Fruit fly (Drosophila melanogaster) whole organism, embryonic: ENCODE data around the gene CG9114.

ENCODE experiments used
- Aef1 ChIP-seq: fragments of 200-800 bp; sonication (Bioruptor generic); IDR thresholded peaks from 3 replicates; pipeline ENCODE4 v1.3.6; 2022; ENCODE audit warnings: missing biosample characterization, missing genetic modification characterization
- B-H2 ChIP-seq: fragments of 200-800 bp; sonication (Bioruptor generic); optimal IDR thresholded peaks from 2 replicates; lab custom pipeline; 2018; ENCODE audit warnings: missing biosample characterization, mild to moderate bottlenecking, missing genetic modification characterization
- Bgb ChIP-seq: fragments of 200-800 bp; sonication (Bioruptor generic); IDR thresholded peaks from 2 replicates; pipeline ENCODE4 v1.3.6; 2022; ENCODE audit warnings: missing biosample characterization, missing genetic modification characterization; ENCODE audit not compliant: partially characterized antibody
- CG10267 ChIP-seq: fragments of 200-800 bp; sonication (Bioruptor generic); optimal IDR thresholded peaks from 2 replicates; lab custom pipeline; 2018; ENCODE audit warnings: missing biosample characterization, mild to moderate bottlenecking, missing genetic modification characterization, moderate library complexity
- CG12219 ChIP-seq: fragments of 200-800 bp; sonication (Bioruptor generic); optimal IDR thresholded peaks from 3 replicates; lab custom pipeline; 2018; ENCODE audit warnings: missing biosample characterization, mild to moderate bottlenecking, missing genetic modification characterization
- CG13287 ChIP-seq: fragments of 200-800 bp; sonication (Bioruptor generic); IDR thresholded peaks from 2 replicates; pipeline ENCODE4 v1.3.6; 2022; ENCODE audit warnings: missing biosample characterization, missing genetic modification characterization; ENCODE audit not compliant: partially characterized antibody
- CG14860 ChIP-seq: fragments of 200-800 bp; sonication (Bioruptor generic); IDR thresholded peaks from 3 replicates; pipeline ENCODE4 v1.3.6; 2022; ENCODE audit warnings: missing biosample characterization, missing genetic modification characterization; ENCODE audit not compliant: partially characterized antibody
- CG16813 ChIP-seq: fragments of 200-800 bp; sonication (Bioruptor generic); IDR thresholded peaks from 3 replicates; pipeline ENCODE4 v1.3.6; 2022; ENCODE audit warnings: missing biosample characterization, missing genetic modification characterization; ENCODE audit not compliant: partially characterized antibody
- CG17328 ChIP-seq: fragments of 200-800 bp; sonication (Bioruptor generic); IDR thresholded peaks from 2 replicates; pipeline ENCODE4 v1.3.6; 2022; ENCODE audit warnings: missing biosample characterization, missing genetic modification characterization
- CG2129 ChIP-seq: fragments of 200-800 bp; sonication (Bioruptor generic); IDR thresholded peaks from 2 replicates; pipeline ENCODE4 v1.3.6; 2022; ENCODE audit warnings: missing biosample characterization, missing genetic modification characterization; ENCODE audit not compliant: partially characterized antibody
- CG30020 ChIP-seq: fragments of 200-800 bp; optimal IDR thresholded peaks from 2 replicates; lab custom pipeline; 2019; ENCODE audit warnings: missing biosample characterization, mild to moderate bottlenecking, missing genetic modification characterization, moderate library complexity
- CG4360 ChIP-seq: fragments of 200-800 bp; sonication (Bioruptor generic); IDR thresholded peaks from 2 replicates; pipeline ENCODE4 v1.3.6; 2022; ENCODE audit warnings: missing biosample characterization, missing genetic modification characterization
- CG4617 ChIP-seq: fragments of 200-800 bp; sonication (Bioruptor generic); optimal IDR thresholded peaks from 3 replicates; lab custom pipeline; 2016; ENCODE audit warnings: missing biosample characterization, missing genetic modification characterization, borderline replicate concordance
- CG7987 ChIP-seq: fragments of 200-800 bp; sonication (Bioruptor generic); optimal IDR thresholded peaks from 2 replicates; lab custom pipeline; 2018; ENCODE audit warnings: missing biosample characterization, mild to moderate bottlenecking, missing genetic modification characterization, moderate library complexity
- CG8290 ChIP-seq, 3 experiments: fragments of 200-800 bp; sonication (Bioruptor generic); optimal IDR thresholded peaks; 2 replicates each; lab custom pipeline; 2016 to 2019; ENCODE audit warnings: missing biosample characterization in 3 of 3, missing genetic modification characterization in 3 of 3, mild to moderate bottlenecking in 2 of 3, moderate library complexity in 1 of 3
- CHES-1-like ChIP-seq: fragments of 200-800 bp; sonication (Bioruptor generic); optimal IDR thresholded peaks from 2 replicates; lab custom pipeline; 2016; ENCODE audit warnings: missing biosample characterization, missing genetic modification characterization
- CoRest ChIP-seq: fragments of 200-800 bp; sonication (Bioruptor generic); optimal IDR thresholded peaks from 3 replicates; lab custom pipeline; 2018; ENCODE audit warnings: missing biosample characterization, mild to moderate bottlenecking, missing genetic modification characterization, moderate library complexity
- Fer3 ChIP-seq: fragments of 200-800 bp; sonication (Bioruptor generic); optimal IDR thresholded peaks from 2 replicates; lab custom pipeline; 2018; ENCODE audit warnings: missing biosample characterization, mild to moderate bottlenecking, missing genetic modification characterization, moderate library complexity
- Hand ChIP-seq: fragments of 200-800 bp; sonication (Bioruptor generic); optimal IDR thresholded peaks from 2 replicates; lab custom pipeline; 2017; ENCODE audit warnings: mild to moderate bottlenecking, missing biosample characterization, missing genetic modification reagents, missing genetic modification characterization
- Lim3 ChIP-seq: fragments of 200-800 bp; sonication (Bioruptor generic); IDR thresholded peaks from 2 replicates; pipeline ENCODE4 v1.3.6; 2022; ENCODE audit warnings: missing biosample characterization, missing genetic modification characterization
- Med ChIP-seq: fragments of 200-800 bp; sonication (Bioruptor generic); peaks from one replicate; lab custom pipeline; 2016; ENCODE audit warnings: missing biosample characterization, missing genetic modification characterization, mild to moderate bottlenecking, inconsistent platforms, moderate library complexity
- NC2α ChIP-seq: fragments of 200-800 bp; sonication (Bioruptor generic); optimal IDR thresholded peaks from 2 replicates; lab custom pipeline; 2016; ENCODE audit warnings: missing biosample characterization, missing genetic modification characterization
- Scr ChIP-seq: fragments of 200-800 bp; sonication (Bioruptor generic); IDR thresholded peaks from 2 replicates; pipeline ENCODE4 v1.3.6; 2022; ENCODE audit warnings: missing biosample characterization, missing genetic modification characterization; ENCODE audit not compliant: partially characterized antibody
- Sry-β ChIP-seq: fragments of 200-800 bp; sonication (Bioruptor generic); optimal IDR thresholded peaks from 2 replicates; lab custom pipeline; 2018; ENCODE audit warnings: missing biosample characterization, mild to moderate bottlenecking, missing genetic modification characterization, moderate library complexity
- Sry-δ ChIP-seq: fragments of 200-800 bp; sonication (Bioruptor generic); optimal IDR thresholded peaks from 2 replicates; lab custom pipeline; 2016; ENCODE audit warnings: missing biosample characterization, missing genetic modification characterization
- Trl ChIP-seq, 3 experiments: fragments of >200 bp in 2 of 3; fragments of 200-800 bp in 1 of 3; sonication (Bioruptor generic) in 1 of 3; optimal IDR thresholded peaks; 2 replicates in 1 of 3; 3 replicates in 2 of 3; lab custom pipeline; 2016 to 2017; ENCODE audit warnings: missing biosample characterization in 1 of 3, missing genetic modification characterization in 1 of 3
- Xbp1 ChIP-seq: fragments of 200-800 bp; sonication (Bioruptor generic); optimal IDR thresholded peaks from 3 replicates; lab custom pipeline; 2016; ENCODE audit warnings: missing biosample characterization, mild to moderate bottlenecking, missing genetic modification characterization
- Xrp1 ChIP-seq: fragments of 200-800 bp; sonication (Bioruptor generic); IDR thresholded peaks from 2 replicates; pipeline ENCODE4 v1.3.6; 2022; ENCODE audit warnings: missing biosample characterization, missing genetic modification characterization
- chinmo ChIP-seq: fragments of 200-800 bp; sonication (Bioruptor generic); IDR thresholded peaks from 4 replicates; pipeline ENCODE4 v1.3.6; 2022; ENCODE audit warnings: missing biosample characterization, missing genetic modification characterization; ENCODE audit not compliant: partially characterized antibody
- corto ChIP-seq: fragments of 200-800 bp; sonication (Bioruptor generic); optimal IDR thresholded peaks from 2 replicates; lab custom pipeline; 2016; ENCODE audit warnings: missing biosample characterization, mild to moderate bottlenecking, missing genetic modification characterization, moderate library complexity
- crc ChIP-seq: fragments of 200-800 bp; sonication (Bioruptor generic); optimal IDR thresholded peaks from 2 replicates; lab custom pipeline; 2016; ENCODE audit warnings: missing biosample characterization, missing genetic modification characterization
- dmrt99B ChIP-seq: fragments of 200-800 bp; sonication (Bioruptor generic); optimal IDR thresholded peaks from 2 replicates; lab custom pipeline; 2018; ENCODE audit warnings: missing biosample characterization, mild to moderate bottlenecking, missing genetic modification characterization, moderate library complexity
- fd102C ChIP-seq: fragments of 200-800 bp; sonication (Bioruptor generic); optimal IDR thresholded peaks from 2 replicates; lab custom pipeline; 2018; ENCODE audit warnings: missing biosample characterization, mild to moderate bottlenecking, missing genetic modification characterization, moderate library complexity
- hb ChIP-seq: fragments of 200-800 bp; sonication (Bioruptor generic); IDR thresholded peaks from 3 replicates; pipeline ENCODE4 v1.3.6; 2022; ENCODE audit warnings: missing biosample characterization, missing genetic modification characterization; ENCODE audit not compliant: partially characterized antibody
- her ChIP-seq: fragments of 200-800 bp; sonication (Bioruptor generic); optimal IDR thresholded peaks from 2 replicates; lab custom pipeline; 2016; ENCODE audit warnings: missing biosample characterization, missing genetic modification characterization
- nmo ChIP-seq: fragments of 200-800 bp; sonication (Bioruptor generic); optimal IDR thresholded peaks from 2 replicates; lab custom pipeline; 2018; ENCODE audit warnings: missing biosample characterization, mild to moderate bottlenecking, missing genetic modification characterization, moderate library complexity
- pzg ChIP-seq: fragments of 200-800 bp; sonication (Bioruptor generic); optimal IDR thresholded peaks from 3 replicates; lab custom pipeline; 2018; ENCODE audit warnings: missing biosample characterization, mild to moderate bottlenecking, missing genetic modification characterization, moderate library complexity
- slbo ChIP-seq: fragments of 200-800 bp; sonication (Bioruptor generic); IDR thresholded peaks from 2 replicates; pipeline ENCODE4 v1.3.6; 2022; ENCODE audit warnings: missing biosample characterization, missing genetic modification characterization
- stc ChIP-seq: fragments of 200-800 bp; sonication (Bioruptor generic); IDR thresholded peaks from 2 replicates; pipeline ENCODE4 v1.3.6; 2022; ENCODE audit warnings: missing biosample characterization, missing genetic modification characterization
- stwl ChIP-seq: fragments of 200-800 bp; sonication (Bioruptor generic); optimal IDR thresholded peaks from 3 replicates; lab custom pipeline; 2018; ENCODE audit warnings: missing biosample characterization, mild to moderate bottlenecking, missing genetic modification characterization, moderate library complexity
- tna ChIP-seq: fragments of 200-800 bp; sonication (Bioruptor generic); IDR thresholded peaks from 2 replicates; pipeline ENCODE4 v1.3.6; 2022; ENCODE audit warnings: missing biosample characterization, missing genetic modification characterization; ENCODE audit not compliant: partially characterized antibody
- tup ChIP-seq: fragments of 200-800 bp; sonication (Bioruptor generic); optimal IDR thresholded peaks from 2 replicates; lab custom pipeline; 2016; ENCODE audit warnings: missing biosample characterization, mild to moderate bottlenecking, missing genetic modification characterization, moderate library complexity
- zen2 ChIP-seq: fragments of 200-800 bp; sonication (Bioruptor generic); IDR thresholded peaks from 3 replicates; pipeline ENCODE4 v1.3.6; 2022; ENCODE audit warnings: missing biosample characterization, missing genetic modification characterization; ENCODE audit not compliant: partially characterized antibody

The CG9114 gene

dm6 chrX:15344473-15345331 lies 11.7 kb upstream of the CG9114 start, which contains the start of the genes CG12608 and Prp5 (continued):
- TF ChIP-seq NC2α (no peak), CoRest (tag; lab: Kevin White, UChicago) (peak; percentile 21), her (GFP tag; lab: Kevin White, UChicago) (no peak), dmrt99B (tag; lab: Kevin White, UChicago) (no peak), chinmo (GFP tag; lab: Robert Waterston, UW) (0 out of 4 replicates have a peak, but pooled peaks have one; percentile 41), CG2129 (0 out of 2 replicates have a peak, but pooled peaks have one; percentile 20), CG17328 (GFP tag; lab: Robert Waterston, UW) (no peak), Scr (peak; percentile 68), Bgb (GFP tag; lab: Robert Waterston, UW) (peak; percentile 70), CG13287 (peak; percentile 69; the same call in 1 of the 2 replicates), Med (GFP tag; lab: Kevin White, UChicago) (peak; percentile 62), Fer3 (no peak), Aef1 (GFP tag; lab: Robert Waterston, UW) (no peak), Xbp1 (GFP tag; lab: Kevin White, UChicago) (no peak), B-H2 (GFP tag; lab: Kevin White, UChicago) (peak; percentile 6), Xrp1 (GFP tag; lab: Robert Waterston, UW) (no peak), corto (no peak), Sry-β (GFP tag; lab: Kevin White, UChicago) (peak; percentile 57), tup (GFP tag; lab: Kevin White, UChicago) (no peak), CG4617 (GFP tag; lab: Kevin White, UChicago) (peak; percentile 30), zen2 (GFP tag; lab: Robert Waterston, UW) (peak; percentile 35; the same call in 2 of the 3 replicates), CG8290 (GFP tag; optimal IDR thresholded peaks at IDR 0.05; lab: Kevin White, UChicago) (no peak), CG8290 (tag; optimal IDR thresholded peaks at IDR 0.05; lab: Kevin White, UChicago) (no peak), stc (GFP tag; lab: Robert Waterston, UW) (no peak), stwl (tag; lab: Kevin White, UChicago) (peak; percentile 10), Trl (optimal IDR thresholded peaks at IDR 0.05; lab: Kevin White, UChicago) (no peak), Trl (GFP tag; optimal IDR thresholded peaks at IDR 0.05; lab: Kevin White, UChicago) (no peak), slbo (GFP tag; lab: Robert Waterston, UW) (peak; percentile 33; the same call in 1 of the 2 replicates), CG14860 (GFP tag; lab: Robert Waterston, UW) (peak; percentile 48; the same call in 2 of the 3 replicates), Hand (GFP tag; lab: Kevin White, UChicago) (no peak), crc (GFP tag; lab: Kevin White, UChicago) (no peak), hb (0 out of 3 replicates have a peak, but pooled peaks have one; percentile 26), pzg (GFP tag; lab: Kevin White, UChicago) (peak; percentile 31), CG7987 (GFP tag; lab: Kevin White, UChicago) (no peak), Lim3 (GFP tag; lab: Robert Waterston, UW) (no peak), CG4360 (GFP tag; lab: Robert Waterston, UW) (no peak), CG12219 (no peak), CG16813 (GFP tag; lab: Robert Waterston, UW) (peak; percentile 57), CHES-1-like (GFP tag; lab: Kevin White, UChicago) (no peak), fd102C (no peak), CG10267 (tag; lab: Kevin White, UChicago) (no peak), nmo (peak; percentile 21), tna (GFP tag; lab: Robert Waterston, UW) (peak; percentile 37; the same call in 1 of the 2 replicates), CG30020 (peak; percentile 20), Sry-δ (GFP tag; lab: Kevin White, UChicago) (peak; percentile 76)
